Fruit fly (Drosophila melanogaster) whole organism, adult: ENCODE measurements around the gene CG14644.

Source experiments
- CG11617 ChIP-seq: fragments of 200-800 bp; sonication (Bioruptor generic); optimal IDR thresholded peaks from 2 replicates; lab custom pipeline; 2017; ENCODE audit warnings: mild to moderate bottlenecking, missing biosample characterization, missing genetic modification reagents, missing genetic modification characterization
- CG12768 ChIP-seq: fragments of 200-800 bp; sonication (Bioruptor generic); optimal IDR thresholded peaks from 2 replicates; lab custom pipeline; 2017; ENCODE audit warnings: missing biosample characterization, missing genetic modification characterization, mild to moderate bottlenecking, moderate library complexity, missing genetic modification reagents
- CG14711 ChIP-seq: fragments of 200-800 bp; sonication (Bioruptor generic); optimal IDR thresholded peaks from 2 replicates; lab custom pipeline; 2018; ENCODE audit warnings: missing biosample characterization, mild to moderate bottlenecking, missing genetic modification characterization, moderate library complexity
- CG1620 ChIP-seq: fragments of 200-800 bp; sonication (Bioruptor generic); optimal IDR thresholded peaks from 2 replicates; lab custom pipeline; 2016; ENCODE audit warnings: missing biosample characterization, missing genetic modification characterization
- CG33017 ChIP-seq: fragments of 200-800 bp; sonication (Bioruptor generic); optimal IDR thresholded peaks from 2 replicates; lab custom pipeline; 2018; ENCODE audit warnings: missing biosample characterization, mild to moderate bottlenecking, missing genetic modification characterization, moderate library complexity
- CG5204 ChIP-seq: fragments of 200-800 bp; sonication (Bioruptor generic); optimal IDR thresholded peaks from 2 replicates; lab custom pipeline; 2016; ENCODE audit warnings: missing biosample characterization, missing genetic modification characterization
- CG7045 ChIP-seq: fragments of 200-800 bp; sonication (Bioruptor generic); optimal IDR thresholded peaks from 2 replicates; lab custom pipeline; 2017; ENCODE audit warnings: missing biosample characterization, mild to moderate bottlenecking, missing genetic modification characterization
- CG7101 ChIP-seq: fragments of 200-800 bp; sonication (Bioruptor generic); optimal IDR thresholded peaks from 2 replicates; lab custom pipeline; 2018; ENCODE audit warnings: missing biosample characterization, mild to moderate bottlenecking, missing genetic modification characterization, moderate library complexity
- Clk ChIP-seq: fragments of 200-800 bp; sonication (Bioruptor generic); optimal IDR thresholded peaks from 2 replicates; lab custom pipeline; 2017; ENCODE audit warnings: missing biosample characterization, missing genetic modification characterization
- Crg-1 ChIP-seq: fragments of 200-800 bp; sonication (Bioruptor generic); optimal IDR thresholded peaks from 2 replicates; lab custom pipeline; 2016; ENCODE audit warnings: missing biosample characterization, missing genetic modification characterization
- Hr96 ChIP-seq: fragments of 200-800 bp; sonication (Bioruptor generic); optimal IDR thresholded peaks from 2 replicates; lab custom pipeline; 2016; ENCODE audit warnings: missing biosample characterization, missing genetic modification characterization
- Mnt ChIP-seq: fragments of 200-800 bp; sonication (Bioruptor generic); optimal IDR thresholded peaks from 2 replicates; lab custom pipeline; 2016; ENCODE audit warnings: missing biosample characterization, mild to moderate bottlenecking, missing genetic modification characterization
- bab1 ChIP-seq: fragments of 200-800 bp; sonication (Bioruptor generic); optimal IDR thresholded peaks from 3 replicates; lab custom pipeline; 2019; ENCODE audit warnings: missing biosample characterization, mild to moderate bottlenecking, missing genetic modification characterization, moderate library complexity
- cic ChIP-seq: fragments of 200-800 bp; sonication (Bioruptor generic); optimal IDR thresholded peaks from 2 replicates; lab custom pipeline; 2017; ENCODE audit warnings: missing biosample characterization, mild to moderate bottlenecking, missing genetic modification characterization, moderate library complexity
- cnc ChIP-seq, 2 experiments: fragments of >200 bp; optimal IDR thresholded peaks; 2 replicates each; lab custom pipeline; 2017
- kay ChIP-seq: fragments of 200-800 bp; sonication (Bioruptor generic); peaks from one replicate; lab custom pipeline; 2016; ENCODE audit warnings: missing biosample characterization, missing genetic modification characterization, borderline replicate concordance
- ovo ChIP-seq: fragments of 200-800 bp; sonication (Bioruptor generic); optimal IDR thresholded peaks from 2 replicates; lab custom pipeline; 2016; ENCODE audit warnings: missing biosample characterization, missing genetic modification characterization
- pad ChIP-seq: fragments of 200-800 bp; sonication (Bioruptor generic); optimal IDR thresholded peaks from 3 replicates; lab custom pipeline; 2017; ENCODE audit warnings: missing biosample characterization, missing genetic modification characterization, mild to moderate bottlenecking, moderate library complexity, missing genetic modification reagents
- tj ChIP-seq: fragments of 200-800 bp; sonication (Bioruptor generic); optimal IDR thresholded peaks from 3 replicates; lab custom pipeline; 2017; ENCODE audit warnings: missing biosample characterization, mild to moderate bottlenecking, missing genetic modification characterization, moderate library complexity
- toe ChIP-seq: fragments of 200-800 bp; sonication (Bioruptor generic); optimal IDR thresholded peaks from 2 replicates; lab custom pipeline; 2016; ENCODE audit warnings: missing biosample characterization, missing genetic modification characterization

Gene CG14644

dm6 chr3R:4252943-4253342, at the start of gene CG14644:
Gene CG14644 (minus strand): TSS chr3R:4253043.
- no peak for TF ChIP-seq CG5204 (GFP tag; lab: Kevin White, UChicago)
- TF ChIP-seq toe: no peak
- no peak for TF ChIP-seq CG12768 (GFP tag; lab: Kevin White, UChicago)
- no peak for TF ChIP-seq Hr96 (GFP tag; lab: Kevin White, UChicago)
- TF ChIP-seq CG14711 (tag; lab: Kevin White, UChicago): no peak
- TF ChIP-seq Clk (GFP tag; lab: Kevin White, UChicago): no peak
- no peak for TF ChIP-seq cic (GFP tag; lab: Kevin White, UChicago)
- no peak for TF ChIP-seq cnc (optimal IDR thresholded peaks at IDR 0.05; lab: Kevin White, UChicago)
- TF ChIP-seq CG33017: no peak
- no peak for TF ChIP-seq ovo (GFP tag; lab: Kevin White, UChicago)
- no peak for TF ChIP-seq tj (GFP tag; lab: Kevin White, UChicago)
- TF ChIP-seq bab1 (GFP tag; lab: Kevin White, UChicago): no peak
- TF ChIP-seq Crg-1 (GFP tag; lab: Kevin White, UChicago): no peak
- TF ChIP-seq kay (GFP tag; lab: Kevin White, UChicago): no peak
- TF ChIP-seq pad (GFP tag; lab: Kevin White, UChicago): no peak
- no peak for TF ChIP-seq CG1620
- no peak for TF ChIP-seq CG11617 (GFP tag; lab: Kevin White, UChicago)

dm6 chr3R:4301485-4301884, 48.6 kb upstream of the CG14644 start:
- no peak for TF ChIP-seq CG7101 (tag; lab: Kevin White, UChicago)
- TF ChIP-seq Crg-1 (GFP tag; lab: Kevin White, UChicago): no peak
- no peak for TF ChIP-seq pad (GFP tag; lab: Kevin White, UChicago)
- TF ChIP-seq kay (GFP tag; lab: Kevin White, UChicago): no peak
- TF ChIP-seq CG5204 (GFP tag; lab: Kevin White, UChicago): no peak
- TF ChIP-seq cnc (optimal IDR thresholded peaks at IDR 0.05; lab: Kevin White, UChicago): no peak
- no peak for TF ChIP-seq CG1620
- no peak for TF ChIP-seq CG33017
- no peak for TF ChIP-seq CG14711 (tag; lab: Kevin White, UChicago)
- TF ChIP-seq Hr96 (GFP tag; lab: Kevin White, UChicago): no peak
- TF ChIP-seq tj (GFP tag; lab: Kevin White, UChicago): no peak
- TF ChIP-seq Clk (GFP tag; lab: Kevin White, UChicago): no peak
- TF ChIP-seq cic (GFP tag; lab: Kevin White, UChicago): no peak
- TF ChIP-seq toe: no peak
- TF ChIP-seq bab1 (GFP tag; lab: Kevin White, UChicago): no peak

- TF ChIP-seq CG1620: no peak
Observed at dm6 chr3R:4294689-4295088, 41.8 kb upstream of the CG14644 start, which contains the start of gene Nepl11. Gene Nepl11 (minus strand): TSS chr3R:4294840.

dm6 chr3R:4292185-4292584, 39.3 kb upstream of the CG14644 start:
- no peak for TF ChIP-seq CG7101 (tag; lab: Kevin White, UChicago)
- no peak for TF ChIP-seq kay (GFP tag; lab: Kevin White, UChicago)
- no peak for TF ChIP-seq CG11617 (GFP tag; lab: Kevin White, UChicago)
- TF ChIP-seq CG7045: no peak
- no peak for TF ChIP-seq ovo (GFP tag; lab: Kevin White, UChicago)
- TF ChIP-seq CG14711 (tag; lab: Kevin White, UChicago): no peak
- no peak for TF ChIP-seq CG33017
- no peak for TF ChIP-seq Crg-1 (GFP tag; lab: Kevin White, UChicago)
- no peak for TF ChIP-seq tj (GFP tag; lab: Kevin White, UChicago)
- no peak for TF ChIP-seq bab1 (GFP tag; lab: Kevin White, UChicago)
- TF ChIP-seq Mnt: no peak
- no peak for TF ChIP-seq Hr96 (GFP tag; lab: Kevin White, UChicago)
- TF ChIP-seq cnc (optimal IDR thresholded peaks at IDR 0.05; lab: Kevin White, UChicago): no peak
- no peak for TF ChIP-seq CG1620

- TF ChIP-seq bab1 (GFP tag; lab: Kevin White, UChicago) (no peak), cic (GFP tag; lab: Kevin White, UChicago) (peak; percentile 3)
Observed at dm6 chr3R:4291289-4291688, 38.4 kb upstream of the CG14644 start.

dm6 chr3R:4284376-4284953, 31.6 kb upstream of the CG14644 start:
- peak; percentile 35 for TF ChIP-seq cic (GFP tag; lab: Kevin White, UChicago)
- no peak for TF ChIP-seq CG7101 (tag; lab: Kevin White, UChicago)
- no peak for TF ChIP-seq tj (GFP tag; lab: Kevin White, UChicago)
- no peak for TF ChIP-seq Crg-1 (GFP tag; lab: Kevin White, UChicago)
- no peak for TF ChIP-seq CG11617 (GFP tag; lab: Kevin White, UChicago)
- no peak for TF ChIP-seq CG14711 (tag; lab: Kevin White, UChicago)

- TF ChIP-seq cic (GFP tag; lab: Kevin White, UChicago) (no peak), ovo (GFP tag; lab: Kevin White, UChicago) (no peak), CG11617 (GFP tag; lab: Kevin White, UChicago) (no peak), cnc (optimal IDR thresholded peaks at IDR 0.05; lab: Kevin White, UChicago) (no peak), Hr96 (GFP tag; lab: Kevin White, UChicago) (no peak), pad (GFP tag; lab: Kevin White, UChicago) (no peak), CG7045 (no peak), CG14711 (tag; lab: Kevin White, UChicago) (no peak), Crg-1 (GFP tag; lab: Kevin White, UChicago) (no peak), tj (GFP tag; lab: Kevin White, UChicago) (no peak)
Observed at dm6 chr3R:4282207-4282606, 29.4 kb upstream of the CG14644 start.
